Fruit fly (Drosophila melanogaster) whole organism, prepupa: ENCODE measurements around the gene mxc.

Experiments
- Eip75B ChIP-seq: fragments of 200-800 bp; sonication (Bioruptor generic); optimal IDR thresholded peaks from 3 replicates; lab custom pipeline; 2016; ENCODE audit warnings: missing biosample characterization, missing genetic modification characterization
- Hr38 ChIP-seq: sonication (Bioruptor generic); optimal IDR thresholded peaks from 2 replicates; lab custom pipeline; 2016; ENCODE audit warnings: missing biosample characterization, missing genetic modification characterization
- fd59A ChIP-seq: fragments of 200-800 bp; sonication (Bioruptor generic); optimal IDR thresholded peaks from 2 replicates; lab custom pipeline; 2017; ENCODE audit warnings: missing biosample characterization, mild to moderate bottlenecking, missing genetic modification characterization, missing genetic modification reagents

- no peak for TF ChIP-seq fd59A (GFP tag; lab: Kevin White, UChicago)
- TF ChIP-seq Eip75B, result no peak
- TF ChIP-seq Hr38 (GFP tag; lab: Kevin White, UChicago), result no peak
Measured at dm6 chrX:9267598-9267997, 24.3 kb upstream of the mxc start, which contains the start of gene Erk7.
